Worm (Caenorhabditis elegans): ENCODE measurements around the gene sftb-1.

The sftb-1 gene

ce11 chrIII:4300989-4301498 is 32.0 kb upstream of the sftb-1 start, which contains the start of gene R10E4.11:
Gene R10E4.11, minus strand, starts transcription at chrIII:4301039.
- no peak for TF ChIP-seq hmg-4 (GFP tag; optimal IDR thresholded peaks at IDR 0.05)

ce11 chrIII:4294153-4294862 is 25.2 kb upstream of the sftb-1 start, which contains the start of the genes nth-1 and R10E4.7:
Gene nth-1, minus strand, starts transcription at chrIII:4294253.
Gene R10E4.7, plus strand, starts transcription at chrIII:4294812.
- TF ChIP-seq scrt-1 (GFP tag; IDR thresholded peaks at IDR 0.05) = no peak
- TF ChIP-seq B0310.2 (tag; optimal IDR thresholded peaks at IDR 0.05) = no peak
- TF ChIP-seq hnd-1 (tag; optimal IDR thresholded peaks at IDR 0.05) = no peak

- no peak for TF ChIP-seq B0310.2 (tag; optimal IDR thresholded peaks at IDR 0.05)
Observed at ce11 chrIII:4293108-4293507, 24.0 kb upstream of the sftb-1 start, which contains the start of gene R10E4.6. Gene R10E4.6, plus strand, starts transcription at chrIII:4293408.

ce11 chrIII:4291216-4291691 is 22.2 kb upstream of the sftb-1 start, which contains the start of gene mcm-5:
Gene mcm-5, minus strand, starts transcription at chrIII:4291266.
- TF ChIP-seq tbx-11 (GFP tag; IDR thresholded peaks at IDR 0.05) (no peak), scrt-1 (GFP tag; IDR thresholded peaks at IDR 0.05) (no peak), sea-1 (GFP tag; conservative IDR thresholded peaks at IDR 0.05) (no peak), flt-1 (GFP tag; IDR thresholded peaks at IDR 0.05) (no peak)

ce11 chrIII:4289952-4290351 is 20.9 kb upstream of the sftb-1 start:
- TF ChIP-seq flt-1 (GFP tag; IDR thresholded peaks at IDR 0.05) = no peak
- no peak for TF ChIP-seq tra-4 (tag; optimal IDR thresholded peaks at IDR 0.05)
- TF ChIP-seq hmg-4 (GFP tag; optimal IDR thresholded peaks at IDR 0.05) = no peak
- TF ChIP-seq scrt-1 (GFP tag; IDR thresholded peaks at IDR 0.05) = no peak
- TF ChIP-seq ceh-13 (GFP tag; optimal IDR thresholded peaks at IDR 0.05) = no peak
- no peak for TF ChIP-seq ets-7 (tag; optimal IDR thresholded peaks at IDR 0.05)
- TF ChIP-seq B0310.2 (tag; optimal IDR thresholded peaks at IDR 0.05) = no peak

ce11 chrIII:4287379-4287778 is 18.3 kb upstream of the sftb-1 start, which contains the start of gene R10E4.3:
Gene R10E4.3, minus strand, starts transcription at chrIII:4287479.
- TF ChIP-seq ets-7 (tag; optimal IDR thresholded peaks at IDR 0.05) (no peak), tbx-11 (GFP tag; IDR thresholded peaks at IDR 0.05) (no peak), tra-4 (tag; optimal IDR thresholded peaks at IDR 0.05) (no peak)

ce11 chrIII:4284732-4285165 is 15.7 kb upstream of the sftb-1 start:
- TF ChIP-seq aly-1 (tag; optimal IDR thresholded peaks at IDR 0.05) = no peak
- no peak for TF ChIP-seq tbx-11 (GFP tag; IDR thresholded peaks at IDR 0.05)
- TF ChIP-seq hmg-4 (GFP tag; optimal IDR thresholded peaks at IDR 0.05) = no peak
- TF ChIP-seq hmbx-1 (tag; optimal IDR thresholded peaks at IDR 0.05) = no peak
- TF ChIP-seq F13C5.2 (tag; optimal IDR thresholded peaks at IDR 0.05) = no peak
- TF ChIP-seq flt-1 (GFP tag; IDR thresholded peaks at IDR 0.05) = no peak
- no peak for TF ChIP-seq tbx-37 (GFP tag; conservative IDR thresholded peaks at IDR 0.05)
- TF ChIP-seq ceh-36 (tag; optimal IDR thresholded peaks at IDR 0.05) = no peak
- TF ChIP-seq ceh-13 (GFP tag; optimal IDR thresholded peaks at IDR 0.05) = no peak
- no peak for TF ChIP-seq pes-1 (GFP tag; IDR thresholded peaks at IDR 0.05)
- TF ChIP-seq B0310.2 (tag; optimal IDR thresholded peaks at IDR 0.05) = no peak

- TF ChIP-seq hnd-1 (tag; optimal IDR thresholded peaks at IDR 0.05) (no peak), F13C5.2 (tag; optimal IDR thresholded peaks at IDR 0.05) (no peak), ceh-36 (tag; optimal IDR thresholded peaks at IDR 0.05) (no peak), B0310.2 (tag; optimal IDR thresholded peaks at IDR 0.05) (no peak), flt-1 (GFP tag; IDR thresholded peaks at IDR 0.05) (no peak), hmg-4 (GFP tag; optimal IDR thresholded peaks at IDR 0.05) (no peak), tbx-37 (GFP tag; conservative IDR thresholded peaks at IDR 0.05) (no peak), pes-1 (GFP tag; IDR thresholded peaks at IDR 0.05) (no peak), ama-1 (optimal IDR thresholded peaks at IDR 0.05) (no peak)
Observed at ce11 chrIII:4283175-4283574, 14.1 kb upstream of the sftb-1 start.

ce11 chrIII:4281955-4282618 is 13.0 kb upstream of the sftb-1 start:
- no peak for TF ChIP-seq B0310.2 (tag; optimal IDR thresholded peaks at IDR 0.05)
- peak; percentile 89 for TF ChIP-seq hmg-4 (GFP tag; optimal IDR thresholded peaks at IDR 0.05)
- TF ChIP-seq F13C5.2 (tag; optimal IDR thresholded peaks at IDR 0.05) = peak; percentile 80
- TF ChIP-seq sea-1 (GFP tag; conservative IDR thresholded peaks at IDR 0.05) = peak; percentile 32; the same call in 1 of the 2 replicates
- TF ChIP-seq aly-1 (tag; optimal IDR thresholded peaks at IDR 0.05) = peak; percentile 59
- peak; percentile 47 for TF ChIP-seq ets-7 (tag; optimal IDR thresholded peaks at IDR 0.05)
- peak; percentile 18 for TF ChIP-seq ceh-13 (GFP tag; optimal IDR thresholded peaks at IDR 0.05)
- no peak for TF ChIP-seq tbx-37 (GFP tag; conservative IDR thresholded peaks at IDR 0.05)
- 0 out of 2 replicates have a peak, but pooled peaks have one; percentile 27 for TF ChIP-seq flt-1 (GFP tag; IDR thresholded peaks at IDR 0.05)
